Fruit fly (Drosophila melanogaster): ENCODE measurements around the gene CG13308.

- no peak for TF ChIP-seq CG10631 (GFP tag; optimal IDR thresholded peaks at IDR 0.05)
- peak in 1 of 2 experiments; percentile 30 for TF ChIP-seq ss (GFP tag; optimal IDR thresholded peaks at IDR 0.05)
- TF ChIP-seq Sox102F (GFP tag; optimal IDR thresholded peaks at IDR 0.05): no peak
- TF ChIP-seq esn (GFP tag; optimal IDR thresholded peaks at IDR 0.05): no peak
Observed at dm6 chr3L:8783299-8783698, 25.0 kb upstream of the CG13308 start.
